Fruit fly (Drosophila melanogaster): Measurements from ENCODE around the gene Ino80.

Ino80 gene

DNA sequence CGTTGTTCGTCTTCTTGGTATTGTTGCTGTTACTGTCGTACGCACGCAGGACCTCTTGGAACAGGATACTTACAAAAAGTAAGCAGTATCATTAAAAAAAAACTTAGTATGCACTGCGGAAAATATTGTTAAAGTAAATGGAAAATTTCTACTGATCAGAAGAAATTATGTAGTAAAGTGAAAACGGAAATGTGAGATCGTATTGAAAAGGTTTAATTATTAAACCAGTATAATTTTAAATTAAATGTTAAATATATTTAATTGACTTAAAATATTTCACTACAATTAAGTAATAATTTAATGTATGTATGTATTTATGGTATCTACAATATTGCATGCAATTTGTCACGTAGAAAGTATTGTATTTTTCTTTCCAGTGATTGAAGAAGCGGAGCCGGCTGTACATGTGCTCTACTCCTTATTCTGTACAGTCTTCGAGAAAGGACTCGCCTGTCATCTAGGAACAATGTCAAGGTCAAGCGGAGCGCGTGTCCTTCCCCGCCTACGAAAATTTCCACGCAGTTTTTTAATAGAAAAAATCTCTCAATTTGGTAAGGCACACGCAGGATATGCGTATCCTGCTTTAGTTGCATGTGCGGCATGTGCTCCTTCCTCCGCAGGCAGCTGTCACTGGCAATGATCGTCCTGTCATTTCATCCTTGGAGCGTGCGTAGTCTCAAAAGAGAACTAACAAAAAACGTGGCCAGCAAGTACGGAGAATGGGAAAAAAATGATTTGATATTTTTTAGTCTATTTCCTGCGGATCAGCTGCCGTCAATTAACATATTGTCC, 59.2 kb downstream of the Ino80 start:
- TF ChIP-seq ey (GFP tag; optimal IDR thresholded peaks at IDR 0.05) = no peak
- no peak for TF ChIP-seq Sp1 (GFP tag; optimal IDR thresholded peaks at IDR 0.05)
- no peak for TF ChIP-seq dl (GFP tag; optimal IDR thresholded peaks at IDR 0.05; ENCODE audit: insufficient read depth in 1 of 2, partially characterized antibody in 2 of 2)
- TF ChIP-seq CrebA (GFP tag; optimal IDR thresholded peaks at IDR 0.05; ENCODE audit: borderline replicate concordance) = no peak
- TF ChIP-seq sage (GFP tag; optimal IDR thresholded peaks at IDR 0.05) = no peak
- no peak for TF ChIP-seq br (GFP tag; optimal IDR thresholded peaks at IDR 0.05)
- no peak for TF ChIP-seq fru (GFP tag; optimal IDR thresholded peaks at IDR 0.05)
- TF ChIP-seq Rel (GFP tag; optimal IDR thresholded peaks at IDR 0.05) = no peak
- TF ChIP-seq Rel (tag; optimal IDR thresholded peaks at IDR 0.05) = no peak
- no peak for TF ChIP-seq pan (optimal IDR thresholded peaks at IDR 0.05)
- TF ChIP-seq HLH106 (tag; optimal IDR thresholded peaks at IDR 0.05) = no peak

dm6 chr3R:19341779-19342178, 61.2 kb downstream of the Ino80 start:
- TF ChIP-seq psq (GFP tag; optimal IDR thresholded peaks at IDR 0.05) (no peak), Hr78 (GFP tag; optimal IDR thresholded peaks at IDR 0.05) (no peak), jim (GFP tag; optimal IDR thresholded peaks at IDR 0.05) (no peak), Abd-B (GFP tag; optimal IDR thresholded peaks at IDR 0.05) (no peak), br (GFP tag; optimal IDR thresholded peaks at IDR 0.05) (no peak), dsf (GFP tag; optimal IDR thresholded peaks at IDR 0.05; ENCODE audit: borderline replicate concordance) (no peak), tai (GFP tag; optimal IDR thresholded peaks at IDR 0.05) (no peak), lola (GFP tag; optimal IDR thresholded peaks at IDR 0.05) (no peak), CG32264 (GFP tag; optimal IDR thresholded peaks at IDR 0.05) (no peak), Hr83 (GFP tag; optimal IDR thresholded peaks at IDR 0.05; ENCODE audit: poor library complexity, severe bottlenecking) (no peak), OdsH (GFP tag; optimal IDR thresholded peaks at IDR 0.05) (no peak)

- no peak for TF ChIP-seq sv (GFP tag; optimal IDR thresholded peaks at IDR 0.05)
- TF ChIP-seq Hr78 (GFP tag; optimal IDR thresholded peaks at IDR 0.05) = no peak
- no peak for TF ChIP-seq Rel (GFP tag; optimal IDR thresholded peaks at IDR 0.05)
- TF ChIP-seq Rel (tag; optimal IDR thresholded peaks at IDR 0.05) = no peak
- no peak for TF ChIP-seq usp (GFP tag; optimal IDR thresholded peaks at IDR 0.05)
- TF ChIP-seq h (GFP tag; optimal IDR thresholded peaks at IDR 0.05) = no peak
- TF ChIP-seq CG32264 (GFP tag; optimal IDR thresholded peaks at IDR 0.05) = no peak
- no peak for TF ChIP-seq GATAd (GFP tag; optimal IDR thresholded peaks at IDR 0.05)
- no peak for TF ChIP-seq foxo (GFP tag; optimal IDR thresholded peaks at IDR 0.05)
- TF ChIP-seq Myc (optimal IDR thresholded peaks at IDR 0.05) = no peak
- no peak for TF ChIP-seq dl (GFP tag; optimal IDR thresholded peaks at IDR 0.05; ENCODE audit: insufficient read depth in 1 of 2, partially characterized antibody in 2 of 2)
- no peak for TF ChIP-seq Vsx2 (GFP tag; optimal IDR thresholded peaks at IDR 0.05; ENCODE audit: partially characterized antibody)
- TF ChIP-seq sage (GFP tag; optimal IDR thresholded peaks at IDR 0.05) = no peak
Measured at dm6 chr3R:19340312-19341079, 62.5 kb downstream of the Ino80 start.

dm6 chr3R:19339205-19339724, 63.7 kb downstream of the Ino80 start:
- TF ChIP-seq HLH106 (tag; optimal IDR thresholded peaks at IDR 0.05) (no peak), psq (GFP tag; optimal IDR thresholded peaks at IDR 0.05) (no peak), Mio (GFP tag; optimal IDR thresholded peaks at IDR 0.05) (no peak), Jra (GFP tag; optimal IDR thresholded peaks at IDR 0.05) (no peak), sv (GFP tag; optimal IDR thresholded peaks at IDR 0.05) (no peak), usp (GFP tag; optimal IDR thresholded peaks at IDR 0.05) (no peak), dsf (GFP tag; optimal IDR thresholded peaks at IDR 0.05; ENCODE audit: borderline replicate concordance) (no peak)

DNA sequence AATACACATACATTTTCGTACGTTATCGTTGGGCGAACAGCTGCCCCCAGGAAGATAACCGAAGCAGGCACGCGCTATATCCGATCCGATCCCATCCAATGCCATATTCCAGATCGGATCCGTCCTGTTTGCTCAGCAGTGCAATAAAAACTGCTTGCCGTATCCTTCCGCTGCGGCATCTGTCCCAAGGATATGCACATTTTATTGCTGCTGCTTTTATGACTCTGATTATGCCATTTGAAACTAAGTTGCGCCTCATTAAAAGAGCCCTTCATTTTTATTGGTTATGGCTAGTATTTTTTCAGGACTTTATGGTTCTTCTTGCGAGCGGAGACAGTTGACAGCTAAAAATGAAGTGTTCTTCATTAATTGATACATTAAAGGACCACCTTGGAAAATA, 67.5 kb downstream of the Ino80 start:
- no peak for TF ChIP-seq Hr83 (GFP tag; optimal IDR thresholded peaks at IDR 0.05; ENCODE audit: poor library complexity, severe bottlenecking)
- no peak for TF ChIP-seq pan (optimal IDR thresholded peaks at IDR 0.05)
- no peak for TF ChIP-seq ey (GFP tag; optimal IDR thresholded peaks at IDR 0.05)
- no peak for TF ChIP-seq CG32264 (GFP tag; optimal IDR thresholded peaks at IDR 0.05)
- no peak for TF ChIP-seq Hr78 (GFP tag; optimal IDR thresholded peaks at IDR 0.05)
- no peak for TF ChIP-seq sage (GFP tag; optimal IDR thresholded peaks at IDR 0.05)
- no peak for TF ChIP-seq Hnf4 (GFP tag; optimal IDR thresholded peaks at IDR 0.05)
- no peak for TF ChIP-seq GATAd (GFP tag; optimal IDR thresholded peaks at IDR 0.05)
- TF ChIP-seq lola (GFP tag; optimal IDR thresholded peaks at IDR 0.05) = no peak
- no peak for TF ChIP-seq Sp1 (GFP tag; optimal IDR thresholded peaks at IDR 0.05)
- no peak for TF ChIP-seq CG9705 (GFP tag; optimal IDR thresholded peaks at IDR 0.05)
- no peak for TF ChIP-seq HLH106 (tag; optimal IDR thresholded peaks at IDR 0.05)
- TF ChIP-seq brk (GFP tag; optimal IDR thresholded peaks at IDR 0.05) = no peak
- TF ChIP-seq foxo (GFP tag; optimal IDR thresholded peaks at IDR 0.05) = no peak
- TF ChIP-seq woc (GFP tag; optimal IDR thresholded peaks at IDR 0.05) = no peak
- no peak for TF ChIP-seq Dfd (GFP tag; optimal IDR thresholded peaks at IDR 0.05)
- TF ChIP-seq h (GFP tag; optimal IDR thresholded peaks at IDR 0.05) = no peak
- no peak for TF ChIP-seq Vsx2 (GFP tag; optimal IDR thresholded peaks at IDR 0.05; ENCODE audit: partially characterized antibody)
